Fruit fly (Drosophila melanogaster) whole organism: ENCODE data around the gene mRpL45.

Source experiments
- CG8478 ChIP-seq: fragments of >200 bp; optimal IDR thresholded peaks from 2 replicates; lab custom pipeline; 2018; ENCODE audit warnings: inconsistent platforms
- Dll ChIP-seq: fragments of >200 bp; optimal IDR thresholded peaks from 2 replicates; lab custom pipeline; 2017
- pan ChIP-seq: fragments of >200 bp; optimal IDR thresholded peaks from 2 replicates; lab custom pipeline; 2017
- psq ChIP-seq: fragments of >200 bp; optimal IDR thresholded peaks from 2 replicates; lab custom pipeline; 2017
- usp ChIP-seq: fragments of >200 bp; optimal IDR thresholded peaks from 2 replicates; lab custom pipeline; 2017; ENCODE audit warnings: missing biosample characterization, missing genetic modification characterization, mixed read lengths

dm6 chr3R:22624737-22625136, 6.4 kb downstream of the mRpL45 start:
- TF ChIP-seq Dll (lab: Kevin White, UChicago): no peak
- no peak for TF ChIP-seq psq
- no peak for TF ChIP-seq pan (lab: Kevin White, UChicago)
- no peak for TF ChIP-seq usp
- no peak for TF ChIP-seq CG8478 (lab: Kevin White, UChicago)
